Fruit fly (Drosophila melanogaster): ENCODE measurements around the gene CG6225.

dm6 chr3R:12641620-12642019 is 12.8 kb upstream of the CG6225 start:
- TF ChIP-seq insv (optimal IDR thresholded peaks at IDR 0.05) (no peak), Sin3A (optimal IDR thresholded peaks at IDR 0.05) (no peak), h (optimal IDR thresholded peaks at IDR 0.05) (no peak), psq (optimal IDR thresholded peaks at IDR 0.05) (no peak), Myc (optimal IDR thresholded peaks at IDR 0.05) (no peak)
